Worm (Caenorhabditis elegans) whole organism, midembryonic: ENCODE results near the gene arl-5.

ENCODE experiments used
- T22C8.4 ChIP-seq: fragments of 200-800 bp; sonication (Bioruptor generic); IDR thresholded peaks from 2 replicates; pipeline ENCODE4 v1.3.6; 2022; ENCODE audit warnings: missing genetic modification characterization, missing compliant biosample characterization
- cog-1 ChIP-seq: sonication (generic microtip); optimal IDR thresholded peaks from 2 replicates; lab custom pipeline; 2016; ENCODE audit warnings: missing genetic modification characterization, missing compliant biosample characterization
- flt-1 ChIP-seq: fragments of 200-800 bp; sonication (Bioruptor generic); IDR thresholded peaks from 2 replicates; pipeline ENCODE4 v1.3.6; 2022; ENCODE audit warnings: missing genetic modification characterization, missing compliant biosample characterization
- klf-2 ChIP-seq: fragments of 200-800 bp; sonication (Bioruptor generic); conservative IDR thresholded peaks from 2 replicates; pipeline ENCODE4 v1.3.6; 2022; ENCODE audit warnings: missing genetic modification reagents, missing genetic modification characterization, missing compliant biosample characterization
- med-1 ChIP-seq: sonication (generic microtip); optimal IDR thresholded peaks from 2 replicates; lab custom pipeline; 2017; ENCODE audit warnings: missing genetic modification characterization, mild to moderate bottlenecking, missing compliant biosample characterization, antibody characterized with exemption, missing genetic modification reagents; ENCODE audit not compliant: insufficient read depth
- ref-1 ChIP-seq: fragments of 200-800 bp; sonication (Bioruptor generic); conservative IDR thresholded peaks from 2 replicates; pipeline ENCODE4 v1.3.6; 2022; ENCODE audit warnings: missing genetic modification reagents, missing genetic modification characterization, missing compliant biosample characterization
- tab-1 ChIP-seq: fragments of 200-800 bp; sonication (Bioruptor generic); IDR thresholded peaks from 2 replicates; pipeline ENCODE4 v1.3.6; 2022; ENCODE audit warnings: missing genetic modification characterization, missing compliant biosample characterization
- ztf-23 ChIP-seq: fragments of 200-800 bp; sonication (Bioruptor generic); IDR thresholded peaks from 2 replicates; pipeline ENCODE4 v1.3.6; 2022; ENCODE audit warnings: missing genetic modification reagents, missing genetic modification characterization, missing compliant biosample characterization
- ztf-29 ChIP-seq: fragments of 200-800 bp; sonication (Bioruptor generic); IDR thresholded peaks from 2 replicates; pipeline ENCODE4 v1.3.6; 2022; ENCODE audit warnings: missing genetic modification reagents, missing genetic modification characterization, missing compliant biosample characterization

ce11 chrIII:9850877-9851276, 27.8 kb downstream of the arl-5 start:
- no peak for TF ChIP-seq ztf-29 (GFP tag; lab: Robert Waterston, UW)
- TF ChIP-seq T22C8.4 (GFP tag; lab: Robert Waterston, UW) = no peak
- TF ChIP-seq tab-1 (GFP tag; lab: Robert Waterston, UW) = no peak
- TF ChIP-seq cog-1 (tag; lab: Kevin White, UChicago) = no peak
- no peak for TF ChIP-seq ref-1 (GFP tag; lab: Robert Waterston, UW)
- TF ChIP-seq flt-1 = no peak
- TF ChIP-seq med-1 (GFP tag; lab: Kevin White, UChicago) = no peak
- TF ChIP-seq klf-2 = no peak
- no peak for TF ChIP-seq ztf-23 (GFP tag; lab: Robert Waterston, UW)
